Worm (Caenorhabditis elegans): ENCODE measurements around the gene F35H10.10.

F35H10.10 gene

ce11 chrIV:8358492-8358891 is 45.7 kb upstream of the F35H10.10 start, which contains the start of gene D2096.13:
Gene D2096.13 (minus strand): TSS chrIV:8358592.
- TF ChIP-seq lin-40 (tag; optimal IDR thresholded peaks at IDR 0.05) (no peak), dpl-1 (GFP tag; optimal IDR thresholded peaks at IDR 0.05) (no peak), F10E7.11 (tag; optimal IDR thresholded peaks at IDR 0.05) (no peak), dox-1 (GFP tag; IDR thresholded peaks at IDR 0.05) (no peak), B0261.1 (tag; optimal IDR thresholded peaks at IDR 0.05) (no peak), tbp1 (GFP tag; optimal IDR thresholded peaks at IDR 0.05) (no peak), efl-1 (GFP tag; optimal IDR thresholded peaks at IDR 0.05) (no peak), zfh-2 (GFP tag; conservative IDR thresholded peaks at IDR 0.05) (no peak), ceh-40 (GFP tag; IDR thresholded peaks at IDR 0.05) (no peak), aptf-2 (GFP tag; conservative IDR thresholded peaks at IDR 0.05) (no peak), madf-3 (GFP tag; IDR thresholded peaks at IDR 0.05) (no peak), Y53G8AR.9 (GFP tag; conservative IDR thresholded peaks at IDR 0.05) (no peak), K11D2.4 (GFP tag; IDR thresholded peaks at IDR 0.05) (no peak)

ce11 chrIV:8357299-8357698 is 44.6 kb upstream of the F35H10.10 start:
- no peak for TF ChIP-seq lin-35 (GFP tag; optimal IDR thresholded peaks at IDR 0.05)
- TF ChIP-seq zfh-2 (GFP tag; conservative IDR thresholded peaks at IDR 0.05): peak; percentile 84

ce11 chrIV:8355592-8355991 is 42.8 kb upstream of the F35H10.10 start, which contains the start of the genes F17E9.2 and col-116:
Gene F17E9.2 (plus strand): TSS chrIV:8355892.
Gene col-116 (plus strand): TSS chrIV:8355906.
- TF ChIP-seq ceh-27 (GFP tag; optimal IDR thresholded peaks at IDR 0.05) (no peak), zfh-2 (GFP tag; conservative IDR thresholded peaks at IDR 0.05) (no peak), rcor-1 (GFP tag; IDR thresholded peaks at IDR 0.05) (no peak), ceh-79 (tag; optimal IDR thresholded peaks at IDR 0.05) (no peak), F23B12.7 (tag; optimal IDR thresholded peaks at IDR 0.05; ENCODE audit: insufficient read depth) (no peak), nfya-2 (GFP tag; IDR thresholded peaks at IDR 0.05) (no peak)

ce11 chrIV:8354572-8354971 is 41.8 kb upstream of the F35H10.10 start, which contains the start of gene F17E9.3:
Gene F17E9.3 (plus strand): TSS chrIV:8354872.
- TF ChIP-seq madf-3 (GFP tag; IDR thresholded peaks at IDR 0.05) (no peak), Y67H2A.10 (GFP tag; conservative IDR thresholded peaks at IDR 0.05) (no peak), madf-8 (GFP tag; conservative IDR thresholded peaks at IDR 0.05) (no peak), ztf-26 (tag; optimal IDR thresholded peaks at IDR 0.05) (no peak), ztf-18 (tag; optimal IDR thresholded peaks at IDR 0.05) (no peak), cebp-2 (GFP tag; IDR thresholded peaks at IDR 0.05) (no peak), ceh-27 (GFP tag; optimal IDR thresholded peaks at IDR 0.05) (no peak), akir-1 (GFP tag; optimal IDR thresholded peaks at IDR 0.05) (no peak), dpff-1 (tag; optimal IDR thresholded peaks at IDR 0.05) (no peak), nhr-80 (tag; optimal IDR thresholded peaks at IDR 0.05) (no peak), nfya-2 (GFP tag; IDR thresholded peaks at IDR 0.05) (no peak), ZK185.1 (tag; optimal IDR thresholded peaks at IDR 0.05; ENCODE audit: poor library complexity, severe bottlenecking) (no peak), ama-1 (optimal IDR thresholded peaks at IDR 0.05) (no peak), ama-1 (GFP tag; optimal IDR thresholded peaks at IDR 0.05) (no peak), aptf-2 (GFP tag; conservative IDR thresholded peaks at IDR 0.05) (no peak), B0019.2 (GFP tag; conservative IDR thresholded peaks at IDR 0.05) (no peak), let-526 (GFP tag; IDR thresholded peaks at IDR 0.05) (no peak), F57C9.4 (tag; optimal IDR thresholded peaks at IDR 0.05) (no peak), ets-4 (GFP tag; optimal IDR thresholded peaks at IDR 0.05) (no peak)

Measured in whole organism, young adult.